Fruit fly (Drosophila melanogaster): ENCODE data around the gene CG14050.
A peak's percentile ranks its signal among the peaks of the same experiment; 100 is the strongest.

CG14050 gene

dm6 chrX:2329312-2329711, 3.3 kb upstream of the CG14050 start (continued):
- TF ChIP-seq MESR4 (GFP tag; optimal IDR thresholded peaks at IDR 0.05), result no peak
- peak; percentile 74 for TF ChIP-seq PHDP (tag; optimal IDR thresholded peaks at IDR 0.05)
- no peak for TF ChIP-seq slp2 (GFP tag; optimal IDR thresholded peaks at IDR 0.05)
- TF ChIP-seq knrl (GFP tag; IDR thresholded peaks at IDR 0.05; ENCODE audit: partially characterized antibody), result no peak
- no peak for TF ChIP-seq rib (GFP tag; IDR thresholded peaks at IDR 0.05)
- TF ChIP-seq fd96Cb (tag; optimal IDR thresholded peaks at IDR 0.05), result peak; percentile 48
- TF ChIP-seq Stat92E (GFP tag; optimal IDR thresholded peaks at IDR 0.05), result no peak
- TF ChIP-seq peb (GFP tag; IDR thresholded peaks at IDR 0.05), result no peak
- peak; percentile 86 for TF ChIP-seq vvl (GFP tag; IDR thresholded peaks at IDR 0.05)
- TF ChIP-seq CG2129 (GFP tag; IDR thresholded peaks at IDR 0.05; ENCODE audit: partially characterized antibody), result no peak
- no peak for TF ChIP-seq Bgb (GFP tag; IDR thresholded peaks at IDR 0.05; ENCODE audit: partially characterized antibody)
- TF ChIP-seq NfI (GFP tag; optimal IDR thresholded peaks at IDR 0.05), result peak; percentile 59
- TF ChIP-seq CG10543 (GFP tag; optimal IDR thresholded peaks at IDR 0.05), result peak; percentile 9
- TF ChIP-seq Bdp1 (GFP tag; optimal IDR thresholded peaks at IDR 0.05), result peak; percentile 52
- TF ChIP-seq aop (GFP tag; IDR thresholded peaks at IDR 0.05), result 0 out of 2 replicates have a peak, but pooled peaks have one; percentile 24
- no peak for TF ChIP-seq CG16779 (GFP tag; IDR thresholded peaks at IDR 0.05)
- TF ChIP-seq crp (GFP tag; optimal IDR thresholded peaks at IDR 0.05), result peak in 1 of 2 experiments; percentile 18
- TF ChIP-seq D19A (tag; optimal IDR thresholded peaks at IDR 0.05), result peak; percentile 54
- peak; percentile 24 for TF ChIP-seq CG13296 (GFP tag; optimal IDR thresholded peaks at IDR 0.05)
- TF ChIP-seq ab (GFP tag; optimal IDR thresholded peaks at IDR 0.05), result peak; percentile 21
- peak; percentile 2 for TF ChIP-seq Hand (GFP tag; optimal IDR thresholded peaks at IDR 0.05)
- TF ChIP-seq inv (GFP tag; IDR thresholded peaks at IDR 0.05; ENCODE audit: partially characterized antibody), result no peak
- peak; percentile 32 for TF ChIP-seq CG17568 (GFP tag; optimal IDR thresholded peaks at IDR 0.05)
- TF ChIP-seq otp (GFP tag; IDR thresholded peaks at IDR 0.05), result peak; percentile 76
- TF ChIP-seq CG6683 (GFP tag; optimal IDR thresholded peaks at IDR 0.05), result peak; percentile 17
- peak; percentile 53 for TF ChIP-seq CG3847 (GFP tag; IDR thresholded peaks at IDR 0.05)
- TF ChIP-seq run (tag; optimal IDR thresholded peaks at IDR 0.05), result no peak
- no peak for TF ChIP-seq Oaz (GFP tag; IDR thresholded peaks at IDR 0.05)
- TF ChIP-seq Hr51 (GFP tag; optimal IDR thresholded peaks at IDR 0.05), result peak; percentile 80
- peak; percentile 58 for TF ChIP-seq ssp (GFP tag; IDR thresholded peaks at IDR 0.05)
- TF ChIP-seq h (optimal IDR thresholded peaks at IDR 0.05), result no peak
- 0 out of 3 replicates have a peak, but pooled peaks have one; percentile 66 for TF ChIP-seq CG2199 (GFP tag; IDR thresholded peaks at IDR 0.05)
- TF ChIP-seq dati (GFP tag; IDR thresholded peaks at IDR 0.05), result 0 out of 2 replicates have a peak, but pooled peaks have one; percentile 33
- no peak for TF ChIP-seq CG13894 (tag; optimal IDR thresholded peaks at IDR 0.05)
- peak; percentile 81 for TF ChIP-seq CG7839 (tag; optimal IDR thresholded peaks at IDR 0.05)
- TF ChIP-seq CG10462 (GFP tag; optimal IDR thresholded peaks at IDR 0.05), result peak; percentile 53
- no peak for TF ChIP-seq lbe (GFP tag; optimal IDR thresholded peaks at IDR 0.05)
- TF ChIP-seq az2 (GFP tag; optimal IDR thresholded peaks at IDR 0.05), result peak; percentile 82
- peak; percentile 18; the same call in 1 of the 2 replicates for TF ChIP-seq CG4360 (GFP tag; IDR thresholded peaks at IDR 0.05)
- TF ChIP-seq H2.0 (GFP tag; IDR thresholded peaks at IDR 0.05), result peak; percentile 73
- no peak for TF ChIP-seq CG34224 (GFP tag; IDR thresholded peaks at IDR 0.05; ENCODE audit: partially characterized antibody)
- TF ChIP-seq CG15269 (tag; optimal IDR thresholded peaks at IDR 0.05), result peak; percentile 69
- TF ChIP-seq CG11696 (GFP tag; IDR thresholded peaks at IDR 0.05), result 0 out of 2 replicates have a peak, but pooled peaks have one; percentile 23
- no peak for TF ChIP-seq mld (GFP tag; IDR thresholded peaks at IDR 0.05; ENCODE audit: partially characterized antibody)
- TF ChIP-seq TFAM (GFP tag; optimal IDR thresholded peaks at IDR 0.05), result no peak
- TF ChIP-seq Gug (GFP tag; IDR thresholded peaks at IDR 0.05), result peak; percentile 75
- no peak for TF ChIP-seq CTCF (GFP tag; optimal IDR thresholded peaks at IDR 0.05)
- TF ChIP-seq CG4328 (GFP tag; optimal IDR thresholded peaks at IDR 0.05), result no peak
- TF ChIP-seq CrebB (tag; optimal IDR thresholded peaks at IDR 0.05), result peak; percentile 3
- TF ChIP-seq chif (GFP tag; optimal IDR thresholded peaks at IDR 0.05), result peak; percentile 80 to 87
